Fruit fly (Drosophila melanogaster): ENCODE data around the gene ImpL2.

Gene ImpL2

dm6 chr3L:4272167-4272773 lies 36.3 kb upstream of the ImpL2 start:
- TF ChIP-seq CG11085 (GFP tag; IDR thresholded peaks at IDR 0.05) (no peak), CG2678 (tag; optimal IDR thresholded peaks at IDR 0.05) (no peak), GATAe (GFP tag; conservative IDR thresholded peaks at IDR 0.05) (no peak), CG9797 (GFP tag; optimal IDR thresholded peaks at IDR 0.05) (no peak), otp (GFP tag; IDR thresholded peaks at IDR 0.05) (peak; percentile 59; the same call in 1 of the 3 replicates), CG1529 (GFP tag; optimal IDR thresholded peaks at IDR 0.05) (peak; percentile 30), CG42726 (GFP tag; IDR thresholded peaks at IDR 0.05; ENCODE audit: partially characterized antibody) (no peak), CG17802 (tag; optimal IDR thresholded peaks at IDR 0.05) (no peak), Med (GFP tag) (peak; percentile 64), eve (GFP tag; optimal IDR thresholded peaks at IDR 0.05) (no peak), jigr1 (GFP tag; IDR thresholded peaks at IDR 0.05) (no peak), fd96Cb (tag; optimal IDR thresholded peaks at IDR 0.05) (no peak), schlank (tag; optimal IDR thresholded peaks at IDR 0.05) (no peak), BEAF-32 (GFP tag; optimal IDR thresholded peaks at IDR 0.05) (no peak), Usf (GFP tag; optimal IDR thresholded peaks at IDR 0.05) (no peak), Sox102F (GFP tag; optimal IDR thresholded peaks at IDR 0.05) (no peak), CG6654 (GFP tag; optimal IDR thresholded peaks at IDR 0.05) (no peak), CG11398 (GFP tag; optimal IDR thresholded peaks at IDR 0.05) (no peak), CG15269 (tag; optimal IDR thresholded peaks at IDR 0.05) (no peak), Dad (GFP tag; optimal IDR thresholded peaks at IDR 0.05) (no peak), CG17186 (GFP tag; optimal IDR thresholded peaks at IDR 0.05) (no peak), Kr (GFP tag; optimal IDR thresholded peaks at IDR 0.05) (peak; percentile 45), CG2116 (GFP tag; optimal IDR thresholded peaks at IDR 0.05) (no peak), Xrp1 (GFP tag; IDR thresholded peaks at IDR 0.05) (peak; percentile 66), CG12744 (GFP tag; optimal IDR thresholded peaks at IDR 0.05) (no peak), sisA (GFP tag; IDR thresholded peaks at IDR 0.05) (no peak), CG4707 (GFP tag; optimal IDR thresholded peaks at IDR 0.05) (no peak), CG11504 (tag; optimal IDR thresholded peaks at IDR 0.05) (no peak), zfh1 (GFP tag; IDR thresholded peaks at IDR 0.05) (0 out of 3 replicates have a peak, but pooled peaks have one; percentile 16), nerfin-2 (GFP tag; IDR thresholded peaks at IDR 0.05; ENCODE audit: partially characterized antibody) (no peak), oc (tag; optimal IDR thresholded peaks at IDR 0.05) (peak; percentile 19), emc (GFP tag; optimal IDR thresholded peaks at IDR 0.05) (no peak), Oli (tag; optimal IDR thresholded peaks at IDR 0.05) (no peak), CG12659 (GFP tag; optimal IDR thresholded peaks at IDR 0.05) (no peak), Ravus (GFP tag; IDR thresholded peaks at IDR 0.05) (no peak), pnt (GFP tag; optimal IDR thresholded peaks at IDR 0.05) (no peak), Hr3 (GFP tag; optimal IDR thresholded peaks at IDR 0.05) (no peak), CG11695 (GFP tag; IDR thresholded peaks at IDR 0.05) (no peak), trem (tag; optimal IDR thresholded peaks at IDR 0.05) (no peak), chif (GFP tag; optimal IDR thresholded peaks at IDR 0.05) (peak in 1 of 2 experiments; percentile 6), CG10366 (GFP tag; IDR thresholded peaks at IDR 0.05) (no peak), Lim3 (GFP tag; IDR thresholded peaks at IDR 0.05) (no peak), CG14710 (tag; optimal IDR thresholded peaks at IDR 0.05) (peak; percentile 50), crol (GFP tag; IDR thresholded peaks at IDR 0.05) (no peak), zen2 (GFP tag; IDR thresholded peaks at IDR 0.05; ENCODE audit: partially characterized antibody) (no peak), Rfx (GFP tag; IDR thresholded peaks at IDR 0.05) (no peak), unc-4 (GFP tag; IDR thresholded peaks at IDR 0.05; ENCODE audit: partially characterized antibody) (no peak), pan (optimal IDR thresholded peaks at IDR 0.05) (no peak), pan (GFP tag; optimal IDR thresholded peaks at IDR 0.05 in 1 of 2, IDR thresholded peaks at IDR 0.05 in 1 of 2) (no peak), peb (GFP tag; IDR thresholded peaks at IDR 0.05) (no peak), CG13894 (tag; optimal IDR thresholded peaks at IDR 0.05) (no peak)

Measured in whole organism, embryonic.